Worm (Caenorhabditis elegans): Measurements from ENCODE around the gene C15C7.4.

C15C7.4 gene

ce11 chrX:3118596-3119287, 26.6 kb upstream of the C15C7.4 start (continued):
- TF ChIP-seq ztf-18 (tag; optimal IDR thresholded peaks at IDR 0.05): no peak
- peak; percentile 20 for TF ChIP-seq chd-7 (tag; optimal IDR thresholded peaks at IDR 0.05)
- TF ChIP-seq atf-7 (tag; optimal IDR thresholded peaks at IDR 0.05): no peak
- TF ChIP-seq repo-1 (tag; optimal IDR thresholded peaks at IDR 0.05): no peak
- TF ChIP-seq zfh-2 (GFP tag; conservative IDR thresholded peaks at IDR 0.05): peak; percentile 66
- TF ChIP-seq ekl-4 (GFP tag; IDR thresholded peaks at IDR 0.05): no peak

DNA sequence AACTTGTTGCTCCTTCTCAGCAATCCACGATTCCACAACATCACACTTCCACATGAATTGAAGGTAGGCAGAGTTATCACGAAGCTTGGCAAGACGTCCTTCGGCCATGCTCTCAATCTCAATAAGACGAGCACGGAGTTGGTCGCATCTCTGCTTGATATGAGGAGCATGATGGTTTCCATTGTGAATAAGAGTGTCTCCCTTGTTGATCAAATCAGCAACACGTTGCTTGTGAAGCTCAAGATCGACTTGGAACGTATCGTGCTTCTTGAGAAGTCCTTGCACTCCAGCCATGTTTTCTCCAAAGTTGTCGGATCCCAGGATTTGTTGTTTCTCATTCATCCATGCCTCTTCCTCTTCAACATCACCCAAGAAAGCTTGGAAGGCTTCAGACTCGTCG, 25.8 kb upstream of the C15C7.4 start:
- TF ChIP-seq Y53G8AR.9 (GFP tag; conservative IDR thresholded peaks at IDR 0.05): no peak
- no peak for TF ChIP-seq xnd-1 (tag; optimal IDR thresholded peaks at IDR 0.05)
- TF ChIP-seq zfh-2 (GFP tag; conservative IDR thresholded peaks at IDR 0.05): no peak
- TF ChIP-seq snpc-4 (GFP tag; optimal IDR thresholded peaks at IDR 0.05): no peak
- TF ChIP-seq snpc-4 (tag; optimal IDR thresholded peaks at IDR 0.05): no peak
- no peak for TF ChIP-seq die-1 (tag; optimal IDR thresholded peaks at IDR 0.05)
- no peak for TF ChIP-seq F52B5.7 (tag; optimal IDR thresholded peaks at IDR 0.05)
- no peak for TF ChIP-seq mes-4 (tag; optimal IDR thresholded peaks at IDR 0.05)
- TF ChIP-seq ZK185.1 (tag; optimal IDR thresholded peaks at IDR 0.05; ENCODE audit: poor library complexity, severe bottlenecking): no peak

DNA sequence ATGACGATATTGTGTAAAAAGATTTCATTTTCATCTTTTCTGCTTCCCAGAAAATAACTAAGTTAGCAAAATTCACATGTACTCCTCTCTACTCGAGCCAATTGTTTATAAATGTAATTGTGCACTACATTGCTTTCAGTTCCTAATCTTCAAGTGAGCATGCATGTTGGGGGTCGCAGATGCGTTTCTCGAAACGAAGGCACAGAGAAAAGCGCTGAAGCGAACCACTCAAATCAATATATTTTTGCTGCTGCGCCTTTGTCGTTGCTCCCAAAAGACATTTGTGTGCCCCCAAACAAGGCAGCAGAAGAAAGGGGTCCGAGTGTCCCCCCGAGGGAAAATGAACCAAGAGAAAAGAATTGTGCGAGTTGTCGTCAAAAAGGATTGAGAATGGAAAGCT, 19.1 kb upstream of the C15C7.4 start:
- no peak for TF ChIP-seq lin-35 (GFP tag; optimal IDR thresholded peaks at IDR 0.05)
- no peak for TF ChIP-seq T26A5.8 (tag; optimal IDR thresholded peaks at IDR 0.05)
- TF ChIP-seq zfh-2 (GFP tag; conservative IDR thresholded peaks at IDR 0.05): 0 out of 2 replicates have a peak, but pooled peaks have one; percentile 31

DNA sequence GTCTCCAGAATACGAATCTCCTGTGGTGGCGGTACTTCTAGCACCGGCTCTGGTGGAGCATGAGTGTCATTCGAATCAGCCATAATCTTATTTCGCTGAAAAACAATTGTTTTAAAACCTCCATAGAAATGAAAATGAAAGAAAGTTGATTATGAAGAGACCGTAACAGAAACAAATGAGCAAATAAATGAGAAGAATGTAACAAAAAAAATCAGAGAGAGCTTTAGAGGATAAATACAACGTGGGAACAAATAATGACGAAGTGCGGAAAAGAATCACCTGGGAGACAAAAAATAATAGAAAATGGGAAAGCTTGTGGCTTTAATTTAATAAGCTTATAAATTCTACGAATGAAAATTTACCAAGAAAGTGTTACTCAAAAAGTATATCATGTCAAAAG, 18.4 kb upstream of the C15C7.4 start, which contains the start of gene spc-1:
Gene spc-1, minus strand, starts transcription at position 101 of the 400 bp plus-strand sequence.
- TF ChIP-seq F37B4.10 (GFP tag; IDR thresholded peaks at IDR 0.05) (no peak), nhr-120 (GFP tag; IDR thresholded peaks at IDR 0.05) (no peak), pha-4 (tag; optimal IDR thresholded peaks at IDR 0.05) (no peak), T26A5.8 (tag; optimal IDR thresholded peaks at IDR 0.05) (no peak), ceh-100 (GFP tag; IDR thresholded peaks at IDR 0.05) (no peak), ztf-25 (GFP tag; IDR thresholded peaks at IDR 0.05) (no peak), bed-1 (GFP tag; IDR thresholded peaks at IDR 0.05) (no peak), Y53F4B.3 (GFP tag; IDR thresholded peaks at IDR 0.05) (no peak), tbx-9 (tag; optimal IDR thresholded peaks at IDR 0.05; ENCODE audit: borderline replicate concordance) (no peak), attf-5 (GFP tag; optimal IDR thresholded peaks at IDR 0.05) (no peak)

DNA sequence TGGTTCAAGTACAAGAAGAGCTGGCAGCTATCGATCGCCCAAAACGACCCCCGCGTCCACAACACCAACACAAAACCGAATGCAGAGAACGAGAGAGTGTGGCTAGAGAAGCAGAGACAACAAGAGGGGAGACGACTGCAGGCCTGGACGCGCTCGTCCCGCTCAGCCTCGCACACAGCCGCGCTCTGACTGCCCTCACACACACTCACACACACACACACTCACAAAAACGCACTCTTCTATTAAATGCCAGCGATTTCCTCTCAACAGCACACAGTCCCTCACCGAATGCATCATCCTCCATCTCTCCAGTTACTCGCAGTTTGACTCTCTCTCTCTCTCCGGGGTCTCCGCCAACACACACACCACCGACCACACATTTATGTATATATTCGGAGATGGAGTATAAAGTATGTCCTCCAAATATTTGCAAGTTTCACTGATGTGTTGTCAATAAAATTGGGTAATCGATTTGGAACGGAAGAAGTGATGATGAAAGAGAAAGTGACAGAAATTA, 17.7 kb upstream of the C15C7.4 start:
- TF ChIP-seq hlh-12 (tag; optimal IDR thresholded peaks at IDR 0.05): no peak
- peak; percentile 63 for TF ChIP-seq ztf-18 (tag; optimal IDR thresholded peaks at IDR 0.05)
- no peak for TF ChIP-seq nhr-120 (GFP tag; IDR thresholded peaks at IDR 0.05)
- TF ChIP-seq snpc-1.1 (tag; optimal IDR thresholded peaks at IDR 0.05; ENCODE audit: insufficient read depth): peak; percentile 23
- peak; percentile 87 for TF ChIP-seq pbrm-1 (GFP tag; IDR thresholded peaks at IDR 0.05)
- TF ChIP-seq nfyb-1 (GFP tag; IDR thresholded peaks at IDR 0.05): peak; percentile 74
- no peak for TF ChIP-seq sdz-38 (tag; optimal IDR thresholded peaks at IDR 0.05)
- TF ChIP-seq F22D6.2 (tag; optimal IDR thresholded peaks at IDR 0.05): peak; percentile 29
- no peak for TF ChIP-seq lsy-27 (tag; optimal IDR thresholded peaks at IDR 0.05; ENCODE audit: borderline replicate concordance, insufficient read depth)
- no peak for TF ChIP-seq Y53F4B.3 (GFP tag; IDR thresholded peaks at IDR 0.05)
- no peak for TF ChIP-seq nhr-179 (tag; optimal IDR thresholded peaks at IDR 0.05)
- no peak for TF ChIP-seq aptf-2 (GFP tag; conservative IDR thresholded peaks at IDR 0.05)
- no peak for TF ChIP-seq mel-28 (tag; optimal IDR thresholded peaks at IDR 0.05; ENCODE audit: borderline replicate concordance)
- TF ChIP-seq sptf-2 (GFP tag; optimal IDR thresholded peaks at IDR 0.05): no peak
- TF ChIP-seq D2030.7 (GFP tag; IDR thresholded peaks at IDR 0.05): no peak
- peak; percentile 91 for TF ChIP-seq ceh-27 (GFP tag; optimal IDR thresholded peaks at IDR 0.05)
- TF ChIP-seq F37B4.10 (GFP tag; IDR thresholded peaks at IDR 0.05): no peak
- peak; percentile 80; the same call in 1 of the 2 replicates for TF ChIP-seq let-526 (GFP tag; IDR thresholded peaks at IDR 0.05)
- TF ChIP-seq nhr-90 (tag; optimal IDR thresholded peaks at IDR 0.05): peak; percentile 65
- TF ChIP-seq T26A5.8 (tag; optimal IDR thresholded peaks at IDR 0.05): no peak
- peak; percentile 95 for TF ChIP-seq nhr-80 (tag; optimal IDR thresholded peaks at IDR 0.05)
